Fruit fly (Drosophila melanogaster): ENCODE results near the gene CG33267.
"Not testable (repeated sequence)": the region's sequence is repeated elsewhere in the genome, so short reads cannot be mapped to it uniquely, and the experiment has no call there.

CG33267 gene

DNA sequence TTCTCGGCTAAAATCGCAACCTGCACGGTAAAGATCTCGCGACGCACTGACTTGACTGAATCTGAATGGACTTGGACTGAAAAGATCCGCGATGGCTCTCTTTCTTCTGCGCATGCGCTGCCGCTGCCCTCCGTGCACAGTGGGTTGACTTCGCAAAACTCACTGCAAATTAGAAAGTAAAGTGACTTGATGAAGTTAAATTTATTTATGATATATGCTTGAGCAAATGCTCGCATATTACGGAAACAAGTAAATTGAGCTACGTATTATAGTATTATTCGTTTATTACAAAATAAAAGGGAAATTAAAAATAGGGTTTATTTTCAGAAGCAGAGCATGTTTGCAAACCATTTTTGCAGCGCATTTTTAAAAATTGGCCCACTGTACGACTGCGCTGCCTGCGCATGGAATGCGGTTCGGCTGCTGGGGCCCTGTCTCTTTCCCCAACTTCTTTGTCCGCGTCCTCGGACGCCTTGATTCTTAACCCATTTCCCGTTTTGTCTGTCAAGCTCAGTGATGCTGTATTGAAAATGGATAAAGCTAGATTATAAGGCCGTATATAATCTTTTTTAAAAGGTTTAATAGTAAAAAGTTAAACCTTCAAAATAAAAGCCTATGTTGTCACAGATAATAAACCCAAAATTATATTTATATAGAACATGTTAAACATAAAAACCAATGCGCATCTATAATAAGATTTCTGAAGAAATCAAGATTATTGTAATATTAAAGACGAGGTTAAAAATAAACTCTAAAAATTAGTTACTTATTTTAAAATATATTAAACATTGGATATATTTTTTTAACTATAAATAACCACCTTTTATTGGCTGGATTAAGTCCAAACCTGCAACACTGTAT, 23.7 kb downstream of the CG33267 start, which contains the start of gene rt:
Gene rt (minus strand): TSS at position 51 of the 861 bp plus-strand sequence.
- no peak for TF ChIP-seq noc (tag; optimal IDR thresholded peaks at IDR 0.05)

DNA sequence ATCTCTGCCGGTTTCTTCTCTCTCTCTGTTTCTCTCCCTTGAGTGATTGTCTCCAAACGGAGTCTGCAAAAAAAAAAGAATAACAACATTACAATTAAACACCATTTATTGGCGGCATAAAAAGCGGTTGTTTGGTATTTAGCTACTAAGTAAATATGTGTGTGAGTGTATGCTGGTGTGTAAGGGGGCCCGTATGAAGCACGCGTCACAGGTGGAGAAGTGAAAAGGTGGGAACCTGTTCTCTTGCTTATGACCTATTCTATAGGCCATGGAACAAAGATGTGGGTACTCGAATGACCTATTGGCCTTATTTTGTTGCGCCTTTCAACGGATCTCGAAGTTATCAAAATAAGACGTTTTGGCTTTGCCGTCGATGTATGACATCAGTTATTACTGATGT, 24.3 kb downstream of the CG33267 start:
- no peak for TF ChIP-seq noc (tag; optimal IDR thresholded peaks at IDR 0.05)

DNA sequence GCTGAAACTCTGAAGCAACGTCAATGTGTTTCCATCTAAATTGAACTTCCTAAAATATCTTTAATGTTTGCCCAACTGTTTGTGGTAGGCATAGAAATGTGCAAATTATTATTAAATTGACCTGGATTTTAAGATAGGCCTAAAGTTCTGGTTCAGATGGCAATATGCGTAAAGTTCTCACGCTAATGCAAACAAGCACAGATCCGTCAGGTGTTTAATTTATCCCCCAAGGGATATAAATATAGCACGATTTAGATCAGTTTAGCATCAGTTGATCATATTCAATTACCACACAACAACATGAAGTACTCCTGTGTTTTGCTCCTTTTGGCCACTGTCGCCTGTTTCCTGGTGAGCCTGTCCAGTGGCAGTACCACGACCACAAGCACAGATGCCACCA, 25.1 kb downstream of the CG33267 start, which contains the start of gene CG7377:
Gene CG7377 (plus strand): TSS at position 301 of the 400 bp plus-strand sequence.
- TF ChIP-seq noc (tag; optimal IDR thresholded peaks at IDR 0.05), result not testable (repeated sequence)

DNA sequence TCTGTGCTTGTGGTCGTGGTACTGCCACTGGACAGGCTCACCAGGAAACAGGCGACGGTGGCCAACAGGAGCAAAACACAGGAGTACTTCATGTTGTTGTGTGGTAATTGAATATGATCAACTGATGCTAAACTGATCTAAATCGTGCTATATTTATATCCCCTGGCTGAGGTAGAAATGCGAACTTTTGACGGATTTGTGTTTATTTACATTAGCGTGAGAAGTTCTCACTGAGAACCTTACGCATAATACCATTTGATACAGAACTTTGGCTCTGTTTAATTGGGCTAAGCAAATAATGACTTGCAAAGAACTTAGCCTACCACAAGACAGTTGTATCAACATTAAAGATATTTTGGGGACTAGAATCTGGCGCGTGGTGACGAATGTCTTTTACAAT, 26.8 kb downstream of the CG33267 start, which contains the start of gene CG33268:
Gene CG33268 (minus strand): TSS at position 101 of the 400 bp plus-strand sequence.
- TF ChIP-seq noc (tag; optimal IDR thresholded peaks at IDR 0.05), result no peak

DNA sequence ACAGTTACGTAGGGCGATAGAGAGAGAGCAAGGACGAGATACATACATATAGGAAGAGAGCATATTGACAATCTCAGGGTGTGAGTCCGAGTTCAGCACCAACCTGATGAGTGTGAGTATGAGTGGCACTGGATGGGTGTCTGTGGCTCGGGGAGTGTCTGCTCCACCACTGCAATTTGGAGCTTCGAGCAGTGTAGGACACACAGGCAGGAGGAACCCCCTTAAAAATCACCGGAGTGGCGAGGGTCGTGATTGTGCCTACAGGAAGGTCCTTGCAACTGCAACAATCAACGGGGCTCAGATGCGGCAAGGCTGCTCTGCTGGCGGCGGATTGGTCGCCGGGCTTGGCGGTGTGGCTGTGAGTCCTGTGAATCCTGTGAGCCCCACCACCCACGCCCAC, 27.5 kb downstream of the CG33267 start:
- no peak for TF ChIP-seq noc (tag; optimal IDR thresholded peaks at IDR 0.05)

DNA sequence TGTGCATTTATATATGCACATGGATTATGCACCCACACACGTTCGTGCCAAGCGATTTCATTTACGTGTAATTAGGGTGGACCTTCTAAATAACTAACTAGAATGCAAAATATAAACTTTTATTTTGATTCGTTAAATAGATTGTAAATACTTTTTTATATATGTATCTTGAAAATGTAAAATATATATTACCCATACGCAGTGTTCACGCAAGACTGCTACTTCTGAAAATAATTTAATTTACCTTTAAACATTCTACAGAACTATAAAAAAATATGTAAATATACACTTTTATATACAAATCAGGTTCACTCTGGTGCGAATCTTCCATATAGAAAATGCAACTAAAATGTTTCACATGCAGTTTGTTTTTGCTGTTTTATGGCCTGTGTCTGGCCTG, 29.5 kb downstream of the CG33267 start:
- no peak for TF ChIP-seq noc (tag; optimal IDR thresholded peaks at IDR 0.05)

DNA sequence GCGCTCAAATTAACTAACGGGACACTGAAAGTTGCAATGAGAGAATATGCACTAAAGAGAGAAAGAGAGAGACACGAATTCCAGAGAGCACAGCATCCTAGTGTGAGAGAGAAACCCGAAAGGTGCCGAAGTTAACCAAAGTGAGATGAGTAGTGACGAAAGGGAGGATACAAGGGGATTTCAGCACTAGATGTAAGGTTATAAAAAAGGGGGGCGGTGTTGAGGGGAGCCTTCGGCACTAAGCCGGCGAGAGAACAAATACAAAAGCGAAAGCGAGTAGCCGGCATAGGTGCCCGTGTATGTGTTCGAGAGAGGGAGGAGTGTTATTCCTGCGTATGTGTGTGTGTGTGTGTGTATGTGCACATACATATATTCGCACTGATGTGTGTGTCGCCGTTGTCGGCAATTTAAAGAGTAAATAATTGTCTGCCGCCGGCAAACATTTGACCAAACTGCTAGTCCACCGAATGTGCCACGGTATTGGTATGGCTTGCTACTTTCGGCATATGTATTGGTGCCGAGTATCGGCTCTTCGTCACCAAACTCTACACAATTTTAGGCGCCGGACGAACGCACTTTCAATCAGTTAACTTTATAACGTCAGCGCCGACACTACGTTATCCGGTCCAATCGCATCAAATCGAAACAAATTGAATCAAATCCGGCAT, 32.4 kb downstream of the CG33267 start, which contains the start of gene CG7368:
Gene CG7368 (plus strand): TSS at position 618 of the 668 bp plus-strand sequence.
- no peak for TF ChIP-seq noc (tag; optimal IDR thresholded peaks at IDR 0.05)

DNA sequence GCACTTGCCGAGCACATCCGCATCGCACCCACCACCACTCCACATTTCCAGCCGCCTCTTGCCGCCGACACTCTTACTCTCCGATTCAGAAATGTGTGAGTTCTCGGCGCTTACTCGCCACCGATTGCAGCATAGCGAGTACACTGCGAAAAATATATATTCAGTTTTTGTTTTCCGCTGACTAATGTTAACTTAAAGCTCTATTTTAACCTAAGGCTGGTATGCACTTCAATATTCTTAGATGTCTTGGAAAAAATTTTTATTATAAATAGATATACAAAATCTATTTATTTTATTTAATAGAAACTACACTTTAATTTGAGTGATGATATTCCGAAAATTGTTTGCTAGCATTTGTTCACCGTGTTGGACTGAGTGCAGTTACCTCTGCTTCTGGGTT, 35.0 kb downstream of the CG33267 start:
- TF ChIP-seq noc (tag; optimal IDR thresholded peaks at IDR 0.05), result no peak

DNA sequence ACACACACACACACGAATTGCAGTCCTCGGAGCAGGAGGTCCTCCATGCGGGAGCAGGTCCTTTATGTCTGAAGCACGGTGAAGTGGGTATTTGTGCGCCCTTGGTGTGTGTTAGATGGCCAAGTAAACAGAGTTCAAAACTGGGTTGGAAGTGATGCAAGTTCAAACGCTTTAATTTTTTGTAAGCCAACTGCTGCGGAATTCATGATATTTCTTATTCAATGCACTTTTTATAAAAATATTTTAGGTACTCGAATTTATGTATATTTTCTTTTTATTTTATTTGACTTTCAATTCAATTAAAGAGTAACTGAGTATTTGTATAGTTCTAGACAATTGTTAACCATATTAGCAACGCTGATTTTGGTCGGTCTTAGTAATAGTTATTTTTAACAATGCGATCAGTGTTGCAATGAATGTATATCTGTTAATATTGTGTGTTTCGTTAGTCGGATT, 35.7 kb downstream of the CG33267 start, which contains the start of the genes CG14137 and CG46394:
Gene CG14137 (minus strand): TSS at position 101 of the 456 bp plus-strand sequence.
Gene CG46394 (plus strand): TSS at position 406 of the 456 bp plus-strand sequence.
- TF ChIP-seq noc (tag; optimal IDR thresholded peaks at IDR 0.05), result no peak

DNA sequence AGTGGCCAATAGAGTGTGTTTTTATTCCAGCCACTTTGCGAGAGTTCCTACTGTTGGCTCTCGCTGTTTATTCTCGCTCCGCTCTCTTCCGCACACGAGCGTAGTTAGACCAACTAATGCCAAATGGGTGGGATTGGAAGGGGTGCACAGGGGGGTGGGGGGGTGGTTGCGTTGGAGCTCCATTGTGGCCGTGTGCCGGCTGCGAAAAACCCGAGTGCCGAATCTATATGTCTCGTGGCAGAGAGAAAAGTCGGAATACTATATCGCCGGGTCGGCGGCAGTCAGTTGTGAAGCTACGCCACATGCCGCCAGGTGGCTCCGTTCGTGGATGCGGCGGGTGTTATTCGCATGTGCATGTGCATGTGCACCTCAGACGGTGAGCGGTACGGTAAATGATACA, 36.9 kb downstream of the CG33267 start:
- TF ChIP-seq noc (tag; optimal IDR thresholded peaks at IDR 0.05), result no peak

DNA sequence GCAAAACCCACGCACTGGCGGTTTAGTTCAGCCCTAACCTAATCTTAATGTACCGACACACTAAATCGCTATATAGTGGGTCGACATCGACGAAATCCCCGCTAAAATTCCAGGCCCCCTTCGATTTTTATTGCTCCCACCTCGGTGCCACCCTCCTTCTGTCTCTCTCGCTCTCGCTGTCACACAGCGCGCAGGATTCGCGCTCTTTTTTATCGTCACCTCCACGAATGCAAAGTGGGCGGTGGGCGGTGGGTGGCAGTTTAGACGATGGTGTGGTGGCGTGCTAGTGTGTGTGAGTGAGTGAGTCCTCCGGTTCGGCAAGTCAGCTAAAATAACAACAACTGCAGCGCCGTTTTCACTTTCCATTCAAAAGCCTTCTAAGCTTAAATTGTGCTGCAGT, 37.8 kb downstream of the CG33267 start:
- TF ChIP-seq noc (tag; optimal IDR thresholded peaks at IDR 0.05), result no peak

DNA sequence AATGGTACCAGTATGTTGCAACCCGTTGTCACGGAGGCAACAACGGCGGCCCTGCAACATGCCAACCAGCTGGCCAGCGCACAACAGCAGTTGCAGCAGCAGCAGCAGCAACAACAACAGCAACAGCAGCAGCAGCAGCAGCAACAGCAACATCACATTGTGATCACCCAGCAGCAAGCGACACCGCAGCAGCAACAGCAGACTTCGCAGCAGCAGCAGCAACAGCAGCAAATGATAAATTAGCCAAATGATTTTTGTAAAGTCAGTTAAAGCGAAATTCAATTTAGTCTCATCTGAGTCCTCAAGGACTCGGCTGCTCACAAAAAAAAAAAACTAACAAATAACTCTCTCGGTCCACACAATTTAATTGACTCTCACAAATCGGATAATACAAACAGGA, 39.9 kb downstream of the CG33267 start:
- TF ChIP-seq noc (tag; optimal IDR thresholded peaks at IDR 0.05), result no peak

DNA sequence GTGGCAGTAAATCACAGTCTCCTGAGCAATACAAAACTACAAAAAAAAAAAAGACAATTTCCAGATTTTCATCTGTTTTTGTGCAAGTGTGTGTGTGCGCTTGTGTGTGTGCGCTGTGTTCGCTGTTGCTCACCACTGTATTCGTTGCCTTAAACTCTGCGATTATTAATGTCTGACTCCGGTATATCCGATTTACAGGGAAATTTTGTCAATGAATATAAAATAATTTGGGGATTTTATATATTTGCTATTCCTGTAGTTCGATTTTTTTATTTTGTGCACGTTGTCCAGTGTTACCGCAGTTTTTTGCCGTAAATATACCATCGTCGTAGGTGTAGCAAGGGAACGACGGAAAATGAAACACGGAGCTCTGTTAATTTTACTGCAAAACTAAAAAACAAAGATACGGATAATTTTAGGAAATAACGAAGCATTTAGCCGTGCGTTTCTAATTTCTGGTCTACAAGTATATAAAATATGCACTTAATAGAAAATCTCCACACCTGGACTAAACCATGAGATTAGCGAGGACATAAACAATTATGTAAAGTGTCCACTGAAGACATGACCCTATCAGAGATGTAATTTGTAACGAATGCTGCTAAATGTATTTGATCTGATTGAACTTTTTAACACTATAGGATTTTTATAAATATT, 45.0 kb downstream of the CG33267 start, which contains the start of gene Duba:
Gene Duba (minus strand): TSS at position 313 of the 657 bp plus-strand sequence.
- TF ChIP-seq noc (tag; optimal IDR thresholded peaks at IDR 0.05), result no peak

DNA sequence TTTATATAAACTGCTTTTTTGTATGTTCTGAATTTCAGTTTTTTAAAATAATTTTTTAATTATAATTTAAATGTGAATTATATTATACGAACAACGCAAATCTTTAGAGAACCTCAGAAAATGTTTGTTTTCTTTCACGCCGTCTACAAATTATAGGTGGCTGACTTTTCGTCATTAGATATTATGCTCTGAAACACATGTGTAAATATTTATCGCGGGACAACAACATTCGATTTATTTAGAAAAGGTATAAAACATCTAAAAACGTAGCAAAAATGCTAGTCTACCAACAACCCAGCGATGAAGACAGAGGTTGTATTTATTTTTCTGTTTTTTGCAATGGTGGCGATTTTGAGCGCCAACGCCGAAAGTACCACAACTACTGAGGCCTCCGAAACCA, 45.6 kb downstream of the CG33267 start, which contains the start of gene CG42832:
Gene CG42832 (plus strand): TSS at position 301 of the 400 bp plus-strand sequence.
- TF ChIP-seq noc (tag; optimal IDR thresholded peaks at IDR 0.05), result no peak

DNA sequence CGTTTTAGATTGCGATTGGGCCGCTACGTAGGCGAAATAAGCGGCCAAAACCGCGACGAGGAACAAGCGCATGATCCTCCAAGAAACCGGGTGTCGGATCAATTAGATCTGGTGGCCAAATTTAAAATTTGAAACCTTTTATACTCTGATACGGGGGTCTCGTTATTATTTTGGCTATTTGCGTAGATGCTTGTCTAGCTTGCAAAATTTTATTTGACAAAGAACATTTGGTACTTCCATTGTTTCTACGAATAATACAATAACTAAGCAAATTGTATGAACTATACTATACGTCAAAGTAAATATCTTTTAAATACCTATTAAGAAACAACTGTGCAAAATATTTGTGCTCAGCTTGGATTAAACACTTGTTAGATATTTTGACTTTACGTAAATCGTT, 55.7 kb downstream of the CG33267 start, which contains the start of gene Muc68Ca:
Gene Muc68Ca (minus strand): TSS at position 101 of the 400 bp plus-strand sequence.
- no peak for TF ChIP-seq noc (tag; optimal IDR thresholded peaks at IDR 0.05)
